Worm (Caenorhabditis elegans) whole organism, midembryonic: ENCODE data around the gene srh-21.

Experiments used
- T22C8.4 ChIP-seq: fragments of 200-800 bp; sonication (Bioruptor generic); IDR thresholded peaks from 2 replicates; pipeline ENCODE4 v1.3.6; 2022; ENCODE audit warnings: missing genetic modification characterization, missing compliant biosample characterization
- cog-1 ChIP-seq: sonication (generic microtip); optimal IDR thresholded peaks from 2 replicates; lab custom pipeline; 2016; ENCODE audit warnings: missing genetic modification characterization, missing compliant biosample characterization
- flt-1 ChIP-seq: fragments of 200-800 bp; sonication (Bioruptor generic); IDR thresholded peaks from 2 replicates; pipeline ENCODE4 v1.3.6; 2022; ENCODE audit warnings: missing genetic modification characterization, missing compliant biosample characterization
- klf-2 ChIP-seq: fragments of 200-800 bp; sonication (Bioruptor generic); conservative IDR thresholded peaks from 2 replicates; pipeline ENCODE4 v1.3.6; 2022; ENCODE audit warnings: missing genetic modification reagents, missing genetic modification characterization, missing compliant biosample characterization
- med-1 ChIP-seq: sonication (generic microtip); optimal IDR thresholded peaks from 2 replicates; lab custom pipeline; 2017; ENCODE audit warnings: missing genetic modification characterization, mild to moderate bottlenecking, missing compliant biosample characterization, antibody characterized with exemption, missing genetic modification reagents; ENCODE audit not compliant: insufficient read depth
- ref-1 ChIP-seq: fragments of 200-800 bp; sonication (Bioruptor generic); conservative IDR thresholded peaks from 2 replicates; pipeline ENCODE4 v1.3.6; 2022; ENCODE audit warnings: missing genetic modification reagents, missing genetic modification characterization, missing compliant biosample characterization
- tab-1 ChIP-seq: fragments of 200-800 bp; sonication (Bioruptor generic); IDR thresholded peaks from 2 replicates; pipeline ENCODE4 v1.3.6; 2022; ENCODE audit warnings: missing genetic modification characterization, missing compliant biosample characterization
- ztf-23 ChIP-seq: fragments of 200-800 bp; sonication (Bioruptor generic); IDR thresholded peaks from 2 replicates; pipeline ENCODE4 v1.3.6; 2022; ENCODE audit warnings: missing genetic modification reagents, missing genetic modification characterization, missing compliant biosample characterization
- ztf-29 ChIP-seq: fragments of 200-800 bp; sonication (Bioruptor generic); IDR thresholded peaks from 2 replicates; pipeline ENCODE4 v1.3.6; 2022; ENCODE audit warnings: missing genetic modification reagents, missing genetic modification characterization, missing compliant biosample characterization

Gene srh-21

ce11 chrV:4964020-4964635 is 37.7 kb downstream of the srh-21 start:
- TF ChIP-seq cog-1 (tag; lab: Kevin White, UChicago): peak; percentile 27
- TF ChIP-seq med-1 (GFP tag; lab: Kevin White, UChicago): no peak
- 0 out of 2 replicates have a peak, but pooled peaks have one; percentile 64 for TF ChIP-seq tab-1

DNA sequence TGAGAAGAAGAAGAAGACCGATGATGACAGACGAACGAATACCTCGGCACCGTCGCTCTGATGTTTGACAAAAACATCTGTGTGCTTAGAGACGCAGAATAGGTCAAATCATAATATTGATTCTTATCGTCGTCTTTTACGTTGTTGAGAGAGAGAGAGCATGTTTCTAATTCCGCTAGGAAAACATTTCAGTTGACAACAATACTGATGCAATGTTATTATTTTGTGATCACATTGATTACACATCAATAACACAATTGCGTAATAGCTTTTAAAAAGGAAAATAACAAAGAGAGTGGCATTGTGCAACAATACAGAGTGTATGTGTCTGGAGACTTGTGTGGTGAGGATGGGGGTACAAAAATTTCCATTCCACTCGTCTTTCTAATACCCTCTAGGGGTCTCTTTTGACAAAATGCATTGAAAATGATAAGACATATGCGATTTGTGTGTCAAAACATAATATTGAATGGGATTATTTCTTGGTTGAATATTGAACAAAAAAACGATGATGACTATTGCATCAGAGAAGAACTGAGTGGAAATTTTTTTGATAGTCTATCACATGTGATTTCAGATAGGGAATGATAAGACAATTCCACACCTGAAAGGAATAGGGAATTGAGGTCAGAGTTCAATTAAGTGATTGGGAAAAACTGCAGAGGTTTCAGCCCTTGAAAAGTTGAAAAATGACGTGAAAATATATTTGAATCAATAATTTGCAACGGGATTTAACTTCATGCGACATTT is 38.4 kb downstream of the srh-21 start:
- TF ChIP-seq T22C8.4 (GFP tag; lab: Robert Waterston, UW) (no peak), ref-1 (GFP tag; lab: Robert Waterston, UW) (no peak), ztf-29 (GFP tag; lab: Robert Waterston, UW) (no peak), ztf-23 (GFP tag; lab: Robert Waterston, UW) (no peak), flt-1 (GFP tag; lab: Robert Waterston, UW) (no peak), tab-1 (no peak), klf-2 (GFP tag; lab: Robert Waterston, UW) (no peak), cog-1 (tag; lab: Kevin White, UChicago) (no peak), med-1 (GFP tag; lab: Kevin White, UChicago) (no peak)

ce11 chrV:4965790-4966189 is 39.3 kb downstream of the srh-21 start:
- TF ChIP-seq flt-1 (GFP tag; lab: Robert Waterston, UW) (no peak), cog-1 (tag; lab: Kevin White, UChicago) (no peak), tab-1 (no peak), ztf-23 (GFP tag; lab: Robert Waterston, UW) (no peak)

- peak; percentile 6 for TF ChIP-seq cog-1 (tag; lab: Kevin White, UChicago)
- TF ChIP-seq ztf-23 (GFP tag; lab: Robert Waterston, UW): no peak
Measured at ce11 chrV:4967238-4967637, 40.8 kb downstream of the srh-21 start.

- TF ChIP-seq cog-1 (tag; lab: Kevin White, UChicago): no peak
Measured at ce11 chrV:4968775-4969174, 42.3 kb downstream of the srh-21 start.

DNA sequence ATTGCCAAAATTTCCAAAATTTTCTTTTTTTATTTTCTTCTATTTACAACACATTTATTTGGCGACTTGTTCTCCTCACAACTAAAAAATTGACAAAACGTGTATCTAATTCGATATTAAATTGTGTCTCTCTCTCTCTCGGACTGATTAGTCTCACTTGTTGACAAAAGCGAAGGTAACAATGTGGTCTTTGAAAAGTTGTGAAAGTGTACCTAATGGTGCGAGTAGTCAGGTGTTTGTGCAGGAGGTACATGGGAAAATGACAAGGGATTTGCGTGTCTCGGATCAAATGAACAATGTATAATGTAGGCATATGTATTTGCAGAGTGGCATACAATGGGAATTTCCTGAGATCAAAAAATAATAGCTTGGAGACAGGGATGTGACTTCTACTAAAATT is 43.0 kb downstream of the srh-21 start:
- TF ChIP-seq T22C8.4 (GFP tag; lab: Robert Waterston, UW) (no peak), klf-2 (GFP tag; lab: Robert Waterston, UW) (no peak), cog-1 (tag; lab: Kevin White, UChicago) (no peak), tab-1 (no peak), med-1 (GFP tag; lab: Kevin White, UChicago) (no peak), ref-1 (GFP tag; lab: Robert Waterston, UW) (no peak), flt-1 (GFP tag; lab: Robert Waterston, UW) (no peak), ztf-29 (GFP tag; lab: Robert Waterston, UW) (no peak), ztf-23 (GFP tag; lab: Robert Waterston, UW) (no peak)

DNA sequence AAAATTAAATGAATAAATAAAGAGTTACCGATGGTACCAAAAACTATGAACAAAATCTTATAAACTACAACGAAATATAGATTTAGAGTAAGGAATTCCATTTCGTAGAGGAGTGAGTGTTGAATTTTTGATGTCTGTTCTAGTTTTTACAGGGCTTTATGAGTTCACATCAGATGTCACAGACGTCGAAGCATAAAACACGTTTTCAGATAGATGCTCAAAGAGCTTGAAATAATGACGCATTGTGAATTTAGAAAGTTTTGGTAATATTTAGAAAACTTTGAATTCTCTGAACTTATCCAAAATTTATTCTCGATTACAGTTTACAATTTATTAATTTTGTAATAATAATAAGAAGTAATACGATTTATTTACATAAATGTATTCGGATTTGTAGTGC is 46.5 kb downstream of the srh-21 start, which contains the start of gene srsx-9:
Gene srsx-9, minus strand, starts transcription at position 101 of the 400 bp plus-strand sequence.
- TF ChIP-seq flt-1 (GFP tag; lab: Robert Waterston, UW): no peak
- no peak for TF ChIP-seq klf-2 (GFP tag; lab: Robert Waterston, UW)
- TF ChIP-seq tab-1: no peak
- no peak for TF ChIP-seq cog-1 (tag; lab: Kevin White, UChicago)
- TF ChIP-seq T22C8.4 (GFP tag; lab: Robert Waterston, UW): no peak
- TF ChIP-seq ztf-23 (GFP tag; lab: Robert Waterston, UW): no peak
- TF ChIP-seq ztf-29 (GFP tag; lab: Robert Waterston, UW): no peak
- no peak for TF ChIP-seq med-1 (GFP tag; lab: Kevin White, UChicago)
- no peak for TF ChIP-seq ref-1 (GFP tag; lab: Robert Waterston, UW)

DNA sequence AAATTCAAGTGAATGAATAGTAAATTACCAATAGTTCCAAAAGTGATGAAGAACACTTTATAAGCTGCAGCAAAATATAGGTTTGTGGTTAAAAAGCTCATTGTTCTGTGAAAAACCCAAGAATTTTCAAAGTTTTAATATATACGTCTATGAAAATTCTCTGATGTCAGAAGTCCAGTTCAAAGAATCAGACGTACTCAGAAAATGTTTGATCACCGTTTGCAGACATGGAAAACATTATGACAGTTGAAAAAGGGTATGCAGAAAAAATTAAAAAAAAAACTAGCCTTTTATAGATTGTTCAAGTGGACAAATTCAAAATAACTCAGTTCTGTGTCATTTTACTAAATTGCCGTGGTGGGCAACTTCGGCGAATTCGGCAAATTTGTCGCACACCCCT is 48.2 kb downstream of the srh-21 start, which contains the start of gene srsx-10:
Gene srsx-10, minus strand, starts transcription at position 101 of the 400 bp plus-strand sequence.
- no peak for TF ChIP-seq ztf-23 (GFP tag; lab: Robert Waterston, UW)
- no peak for TF ChIP-seq ztf-29 (GFP tag; lab: Robert Waterston, UW)
- TF ChIP-seq ref-1 (GFP tag; lab: Robert Waterston, UW): no peak
- TF ChIP-seq med-1 (GFP tag; lab: Kevin White, UChicago): no peak
- no peak for TF ChIP-seq tab-1
- TF ChIP-seq cog-1 (tag; lab: Kevin White, UChicago): no peak
- no peak for TF ChIP-seq klf-2 (GFP tag; lab: Robert Waterston, UW)
- TF ChIP-seq T22C8.4 (GFP tag; lab: Robert Waterston, UW): no peak
- no peak for TF ChIP-seq flt-1 (GFP tag; lab: Robert Waterston, UW)

- TF ChIP-seq flt-1 (GFP tag; lab: Robert Waterston, UW): no peak
Measured at ce11 chrV:4975140-4975539, 48.7 kb downstream of the srh-21 start, which contains the start of gene F26G5.1. Gene F26G5.1, plus strand, starts transcription at chrV:4975478.

DNA sequence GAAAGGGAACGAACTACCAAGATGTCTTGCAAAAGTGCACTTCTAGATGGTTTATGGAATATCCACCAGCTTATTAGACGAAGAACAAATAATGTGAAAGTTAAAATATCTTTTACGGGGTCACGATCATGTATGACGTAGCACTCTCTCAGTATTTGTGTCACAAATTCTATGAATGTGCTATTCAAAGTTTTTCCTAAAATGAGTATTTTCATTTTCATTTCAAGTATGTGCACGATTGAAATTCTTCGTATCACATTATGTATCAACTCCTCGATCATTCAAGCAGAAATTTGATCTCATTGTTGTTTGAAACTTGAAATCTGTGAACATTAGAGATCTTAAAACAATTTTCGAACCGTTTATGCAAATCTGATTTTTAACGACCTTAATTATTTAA is 51.1 kb downstream of the srh-21 start:
- TF ChIP-seq tab-1: no peak
- no peak for TF ChIP-seq T22C8.4 (GFP tag; lab: Robert Waterston, UW)
- no peak for TF ChIP-seq ztf-23 (GFP tag; lab: Robert Waterston, UW)
- no peak for TF ChIP-seq ref-1 (GFP tag; lab: Robert Waterston, UW)
- TF ChIP-seq ztf-29 (GFP tag; lab: Robert Waterston, UW): no peak
- no peak for TF ChIP-seq klf-2 (GFP tag; lab: Robert Waterston, UW)
- no peak for TF ChIP-seq flt-1 (GFP tag; lab: Robert Waterston, UW)
- no peak for TF ChIP-seq cog-1 (tag; lab: Kevin White, UChicago)
